Fruit fly (Drosophila melanogaster) whole organism, embryonic: Measurements from ENCODE around the gene CG2444.
A peak's percentile ranks its signal among the peaks of the same experiment; 100 is the strongest.

Experiments used
- Bdp1 ChIP-seq: fragments of 200-800 bp; sonication (Bioruptor generic); optimal IDR thresholded peaks from 3 replicates; lab custom pipeline; 2016; ENCODE audit warnings: missing biosample characterization, missing genetic modification characterization
- CG11504 ChIP-seq: fragments of 200-800 bp; sonication (Bioruptor generic); optimal IDR thresholded peaks from 3 replicates; lab custom pipeline; 2019; ENCODE audit warnings: missing biosample characterization, mild to moderate bottlenecking, missing genetic modification characterization, moderate library complexity
- CG1233 ChIP-seq: fragments of 200-800 bp; sonication (Bioruptor generic); optimal IDR thresholded peaks from 4 replicates; lab custom pipeline; 2018; ENCODE audit warnings: missing biosample characterization, mild to moderate bottlenecking, missing genetic modification characterization
- CG13296 ChIP-seq: fragments of 200-800 bp; sonication (Bioruptor generic); optimal IDR thresholded peaks from 3 replicates; lab custom pipeline; 2018; ENCODE audit warnings: missing biosample characterization, mild to moderate bottlenecking, missing genetic modification characterization
- CG13775 ChIP-seq: fragments of 200-800 bp; sonication (Bioruptor generic); optimal IDR thresholded peaks from 3 replicates; lab custom pipeline; 2017; ENCODE audit warnings: missing biosample characterization, mild to moderate bottlenecking, missing genetic modification characterization
- CG15011 ChIP-seq: fragments of 200-800 bp; sonication (Bioruptor generic); optimal IDR thresholded peaks from 3 replicates; lab custom pipeline; 2018; ENCODE audit warnings: missing biosample characterization, mild to moderate bottlenecking, missing genetic modification characterization
- CG1603 ChIP-seq: fragments of 200-800 bp; sonication (Bioruptor generic); optimal IDR thresholded peaks from 2 replicates; lab custom pipeline; 2019; ENCODE audit warnings: missing biosample characterization, mild to moderate bottlenecking, missing genetic modification characterization, moderate library complexity
- CG16815 ChIP-seq: fragments of 200-800 bp; sonication (Bioruptor generic); optimal IDR thresholded peaks from 3 replicates; lab custom pipeline; 2017; ENCODE audit warnings: missing biosample characterization, mild to moderate bottlenecking, missing genetic modification characterization
- CG17328 ChIP-seq: fragments of 200-800 bp; sonication (Bioruptor generic); IDR thresholded peaks from 2 replicates; pipeline ENCODE4 v1.3.6; 2022; ENCODE audit warnings: missing biosample characterization, missing genetic modification characterization
- CG17829 ChIP-seq: fragments of 200-800 bp; optimal IDR thresholded peaks from 2 replicates; lab custom pipeline; 2019; ENCODE audit warnings: missing biosample characterization, mild to moderate bottlenecking, missing genetic modification characterization, moderate library complexity
- CG18262 ChIP-seq: fragments of 200-800 bp; optimal IDR thresholded peaks from 3 replicates; lab custom pipeline; 2019; ENCODE audit warnings: missing biosample characterization, mild to moderate bottlenecking, missing genetic modification characterization, moderate library complexity
- CG2116 ChIP-seq: fragments of 200-800 bp; sonication (Bioruptor generic); optimal IDR thresholded peaks from 3 replicates; lab custom pipeline; 2018; ENCODE audit warnings: missing biosample characterization, mild to moderate bottlenecking, missing genetic modification characterization
- CG2120 ChIP-seq: fragments of 200-800 bp; sonication (Bioruptor generic); optimal IDR thresholded peaks from 3 replicates; lab custom pipeline; 2016; ENCODE audit warnings: missing biosample characterization, missing genetic modification characterization
- CG2712 ChIP-seq: fragments of 200-800 bp; optimal IDR thresholded peaks from 3 replicates; lab custom pipeline; 2019; ENCODE audit warnings: missing biosample characterization, mild to moderate bottlenecking, missing genetic modification characterization, moderate library complexity
- CG32767 ChIP-seq: fragments of 200-800 bp; sonication (Bioruptor generic); IDR thresholded peaks from 2 replicates; pipeline ENCODE4 v1.3.6; 2022; ENCODE audit warnings: missing biosample characterization, missing genetic modification characterization
- CG3407 ChIP-seq: fragments of 200-800 bp; sonication (Bioruptor generic); optimal IDR thresholded peaks from 2 replicates; lab custom pipeline; 2018; ENCODE audit warnings: missing biosample characterization, mild to moderate bottlenecking, missing genetic modification characterization
- CG3847 ChIP-seq: fragments of 200-800 bp; sonication (Bioruptor generic); IDR thresholded peaks from 2 replicates; pipeline ENCODE4 v1.3.6; 2022; ENCODE audit warnings: missing biosample characterization, missing genetic modification characterization
- CG4424 ChIP-seq: fragments of 200-800 bp; sonication (Bioruptor generic); optimal IDR thresholded peaks from 3 replicates; lab custom pipeline; 2016; ENCODE audit warnings: missing biosample characterization, missing genetic modification characterization
- CG6683 ChIP-seq: fragments of 200-800 bp; sonication (Bioruptor generic); optimal IDR thresholded peaks from 2 replicates; lab custom pipeline; 2017; ENCODE audit warnings: missing biosample characterization, mild to moderate bottlenecking, missing genetic modification characterization, missing genetic modification reagents
- CG6765 ChIP-seq: fragments of 200-800 bp; sonication (Bioruptor generic); optimal IDR thresholded peaks from 3 replicates; lab custom pipeline; 2017; ENCODE audit warnings: missing biosample characterization, mild to moderate bottlenecking, missing genetic modification characterization
- CG6813 ChIP-seq: fragments of 200-800 bp; sonication (Bioruptor generic); optimal IDR thresholded peaks from 2 replicates; lab custom pipeline; 2017; ENCODE audit warnings: missing biosample characterization, missing genetic modification characterization, mild to moderate bottlenecking, moderate library complexity, missing genetic modification reagents
- CG7372 ChIP-seq: fragments of 200-800 bp; sonication (Bioruptor generic); IDR thresholded peaks from 2 replicates; pipeline ENCODE4 v1.3.6; 2022; ENCODE audit warnings: missing biosample characterization, missing genetic modification characterization
- CG9797 ChIP-seq: fragments of 200-800 bp; sonication (Bioruptor generic); optimal IDR thresholded peaks from 3 replicates; lab custom pipeline; 2018; ENCODE audit warnings: missing biosample characterization, mild to moderate bottlenecking, missing genetic modification characterization
- Chrac-16 ChIP-seq: fragments of 200-800 bp; sonication (Bioruptor generic); optimal IDR thresholded peaks from 3 replicates; lab custom pipeline; 2016; ENCODE audit warnings: missing biosample characterization, missing genetic modification characterization
- D ChIP-seq, 2 experiments: fragments of 200-800 bp in 1 of 2; fragments of >200 bp in 1 of 2; sonication (Bioruptor generic) in 1 of 2; optimal IDR thresholded peaks; 2 replicates in 1 of 2; 3 replicates in 1 of 2; lab custom pipeline; 2017; ENCODE audit warnings: mild to moderate bottlenecking in 1 of 2, missing biosample characterization in 1 of 2, missing genetic modification characterization in 1 of 2, missing genetic modification reagents in 1 of 2
- ERR ChIP-seq: fragments of 200-800 bp; sonication (Bioruptor generic); optimal IDR thresholded peaks from 2 replicates; lab custom pipeline; 2016; ENCODE audit warnings: missing biosample characterization, missing genetic modification characterization
- Hmr ChIP-seq: fragments of 200-800 bp; sonication (Bioruptor generic); optimal IDR thresholded peaks from 3 replicates; lab custom pipeline; 2017; ENCODE audit warnings: mild to moderate bottlenecking, missing biosample characterization, missing genetic modification reagents, missing genetic modification characterization
- Mrtf ChIP-seq: fragments of 200-800 bp; sonication (Bioruptor generic); IDR thresholded peaks from 3 replicates; pipeline ENCODE4 v1.3.6; 2022; ENCODE audit warnings: missing biosample characterization, missing genetic modification characterization
- Optix ChIP-seq: fragments of 200-800 bp; sonication (Bioruptor generic); IDR thresholded peaks from 3 replicates; pipeline ENCODE4 v1.3.6; 2022; ENCODE audit warnings: missing biosample characterization, missing genetic modification characterization
- Scr ChIP-seq: fragments of 200-800 bp; sonication (Bioruptor generic); IDR thresholded peaks from 2 replicates; pipeline ENCODE4 v1.3.6; 2022; ENCODE audit warnings: missing biosample characterization, missing genetic modification characterization; ENCODE audit not compliant: partially characterized antibody
- Ssrp ChIP-seq: fragments of 200-800 bp; sonication (Bioruptor generic); optimal IDR thresholded peaks from 2 replicates; lab custom pipeline; 2018; ENCODE audit warnings: missing biosample characterization, mild to moderate bottlenecking, missing genetic modification characterization, moderate library complexity
- TFAM ChIP-seq: fragments of 200-800 bp; sonication (Bioruptor generic); optimal IDR thresholded peaks from 2 replicates; lab custom pipeline; 2017; ENCODE audit warnings: missing biosample characterization, missing genetic modification characterization, inconsistent platforms
- Taf1 ChIP-seq: fragments of 200-800 bp; sonication (Bioruptor generic); IDR thresholded peaks from 2 replicates; pipeline ENCODE4 v1.3.6; 2022; ENCODE audit warnings: missing biosample characterization, missing genetic modification characterization
- ara ChIP-seq: fragments of 200-800 bp; sonication (Bioruptor generic); IDR thresholded peaks from 2 replicates; pipeline ENCODE4 v1.3.6; 2022; ENCODE audit warnings: missing biosample characterization, missing genetic modification characterization
- bbx ChIP-seq: fragments of 200-800 bp; sonication (Bioruptor generic); IDR thresholded peaks from 2 replicates; pipeline ENCODE4 v1.3.6; 2022; ENCODE audit warnings: missing biosample characterization, missing genetic modification characterization; ENCODE audit not compliant: partially characterized antibody
- bigmax ChIP-seq: fragments of 200-800 bp; sonication (Bioruptor generic); optimal IDR thresholded peaks from 2 replicates; lab custom pipeline; 2018; ENCODE audit warnings: missing biosample characterization, mild to moderate bottlenecking, missing genetic modification characterization
- btn ChIP-seq: fragments of 200-800 bp; sonication (Bioruptor generic); optimal IDR thresholded peaks from 2 replicates; lab custom pipeline; 2016; ENCODE audit warnings: missing biosample characterization, missing genetic modification characterization
- crc ChIP-seq: fragments of 200-800 bp; sonication (Bioruptor generic); optimal IDR thresholded peaks from 2 replicates; lab custom pipeline; 2016; ENCODE audit warnings: missing biosample characterization, missing genetic modification characterization
- cwo ChIP-seq: fragments of 200-800 bp; sonication (Bioruptor generic); optimal IDR thresholded peaks from 3 replicates; lab custom pipeline; 2017; ENCODE audit warnings: missing biosample characterization, missing genetic modification characterization, mild to moderate bottlenecking, moderate library complexity, missing genetic modification reagents
- danr ChIP-seq: fragments of 200-800 bp; sonication (Bioruptor generic); IDR thresholded peaks from 2 replicates; pipeline ENCODE4 v1.3.6; 2022; ENCODE audit warnings: missing biosample characterization, missing genetic modification characterization
- disco-r ChIP-seq: fragments of 200-800 bp; sonication (Bioruptor generic); optimal IDR thresholded peaks from 2 replicates; lab custom pipeline; 2016; ENCODE audit warnings: missing biosample characterization, missing genetic modification characterization
- dmrt11E ChIP-seq: fragments of 200-800 bp; sonication (Bioruptor generic); optimal IDR thresholded peaks from 3 replicates; lab custom pipeline; 2018; ENCODE audit warnings: missing biosample characterization, mild to moderate bottlenecking, missing genetic modification characterization, moderate library complexity
- dmrt99B ChIP-seq: fragments of 200-800 bp; sonication (Bioruptor generic); optimal IDR thresholded peaks from 2 replicates; lab custom pipeline; 2018; ENCODE audit warnings: missing biosample characterization, mild to moderate bottlenecking, missing genetic modification characterization, moderate library complexity
- ewg ChIP-seq: fragments of 200-800 bp; sonication (Bioruptor generic); optimal IDR thresholded peaks from 3 replicates; lab custom pipeline; 2017; ENCODE audit warnings: mild to moderate bottlenecking, missing biosample characterization, missing genetic modification reagents, missing genetic modification characterization
- fu2 ChIP-seq: fragments of 200-800 bp; sonication (Bioruptor generic); optimal IDR thresholded peaks from 2 replicates; lab custom pipeline; 2016; ENCODE audit warnings: missing biosample characterization, missing genetic modification characterization
- grau ChIP-seq: fragments of 200-800 bp; optimal IDR thresholded peaks from 3 replicates; lab custom pipeline; 2019; ENCODE audit warnings: missing biosample characterization, mild to moderate bottlenecking, missing genetic modification characterization, moderate library complexity
- slou ChIP-seq: fragments of 200-800 bp; sonication (Bioruptor generic); optimal IDR thresholded peaks from 3 replicates; lab custom pipeline; 2016; ENCODE audit warnings: missing biosample characterization, missing genetic modification characterization
- wdn ChIP-seq: fragments of 200-800 bp; sonication (Bioruptor generic); IDR thresholded peaks from 2 replicates; pipeline ENCODE4 v1.3.6; 2022; ENCODE audit warnings: missing biosample characterization, missing genetic modification characterization
- zf30C ChIP-seq: fragments of 200-800 bp; sonication (Bioruptor generic); optimal IDR thresholded peaks from 3 replicates; lab custom pipeline; 2018; ENCODE audit warnings: missing biosample characterization, mild to moderate bottlenecking, missing genetic modification characterization
- zfh1 ChIP-seq: fragments of 200-800 bp; sonication (Bioruptor generic); IDR thresholded peaks from 3 replicates; pipeline ENCODE4 v1.3.6; 2022; ENCODE audit warnings: missing biosample characterization, missing genetic modification characterization

Gene CG2444

DNA sequence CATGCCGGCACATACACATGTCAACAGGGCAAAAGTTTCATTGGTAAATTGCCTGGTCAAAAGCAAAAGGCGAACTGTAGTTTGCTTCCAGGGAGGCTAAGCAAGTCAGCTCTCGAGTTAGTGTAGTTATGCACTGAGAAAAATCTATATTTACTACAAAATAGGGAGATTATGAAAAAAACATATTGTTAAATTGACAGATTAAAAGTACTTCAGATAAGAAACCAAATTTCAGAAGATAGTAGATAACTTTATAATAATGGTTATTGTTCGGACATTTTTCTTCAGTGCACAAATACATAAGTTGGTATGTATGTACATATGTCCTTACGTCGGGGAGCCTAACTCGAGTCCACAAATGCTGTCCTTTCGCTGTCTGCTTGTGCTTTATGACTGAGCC, 48.0 kb downstream of the CG2444 start (continued):
- TF ChIP-seq CG2116 (GFP tag; lab: Kevin White, UChicago) (no peak), bigmax (no peak), CG16815 (GFP tag; lab: Kevin White, UChicago) (peak; percentile 21), zfh1 (peak; percentile 54; the same call in 1 of the 3 replicates), Ssrp (peak; percentile 29), danr (GFP tag; lab: Robert Waterston, UW) (no peak), CG6813 (peak; percentile 43), cwo (GFP tag; lab: Kevin White, UChicago) (peak; percentile 55), CG1603 (peak; percentile 24), Scr (GFP tag; lab: Robert Waterston, UW) (no peak), Taf1 (GFP tag; lab: Robert Waterston, UW) (peak; percentile 25; the same call in 1 of the 2 replicates), CG1233 (GFP tag; lab: Kevin White, UChicago) (peak; percentile 42), CG9797 (GFP tag; lab: Kevin White, UChicago) (no peak), Optix (no peak), ewg (GFP tag; lab: Kevin White, UChicago) (peak; percentile 19), CG2120 (GFP tag; lab: Kevin White, UChicago) (peak; percentile 74), CG17829 (peak; percentile 54), disco-r (GFP tag; lab: Kevin White, UChicago) (peak; percentile 36), CG13296 (GFP tag; lab: Kevin White, UChicago) (peak; percentile 60), CG4424 (GFP tag; lab: Kevin White, UChicago) (peak; percentile 58), CG6683 (GFP tag; lab: Kevin White, UChicago) (peak; percentile 12), CG32767 (GFP tag; lab: Robert Waterston, UW) (0 out of 2 replicates have a peak, but pooled peaks have one; percentile 49), TFAM (no peak), CG6765 (peak; percentile 3), CG18262 (tag; lab: Kevin White, UChicago) (peak; percentile 64), btn (GFP tag; lab: Kevin White, UChicago) (no peak), D (optimal IDR thresholded peaks at IDR 0.05; lab: Kevin White, UChicago) (no peak), D (GFP tag; optimal IDR thresholded peaks at IDR 0.05; lab: Kevin White, UChicago) (peak; percentile 9), CG17328 (GFP tag; lab: Robert Waterston, UW) (peak; percentile 55), ERR (GFP tag; lab: Kevin White, UChicago) (no peak), CG7372 (GFP tag; lab: Robert Waterston, UW) (peak; percentile 31; the same call in 1 of the 2 replicates), CG15011 (GFP tag; lab: Kevin White, UChicago) (peak; percentile 14), Bdp1 (GFP tag; lab: Kevin White, UChicago) (no peak), wdn (no peak), dmrt11E (peak; percentile 60), Hmr (peak; percentile 75), CG11504 (tag; lab: Kevin White, UChicago) (peak; percentile 75), bbx (GFP tag; lab: Robert Waterston, UW) (no peak), dmrt99B (tag; lab: Kevin White, UChicago) (peak; percentile 78), zf30C (GFP tag; lab: Kevin White, UChicago) (peak; percentile 22), CG3407 (GFP tag; lab: Kevin White, UChicago) (peak; percentile 15), CG3847 (GFP tag; lab: Robert Waterston, UW) (0 out of 2 replicates have a peak, but pooled peaks have one; percentile 20), fu2 (GFP tag; lab: Kevin White, UChicago) (no peak), CG2712 (peak; percentile 65), crc (GFP tag; lab: Kevin White, UChicago) (no peak), slou (GFP tag; lab: Kevin White, UChicago) (peak; percentile 55), grau (tag; lab: Kevin White, UChicago) (peak; percentile 71), ara (GFP tag; lab: Robert Waterston, UW) (0 out of 2 replicates have a peak, but pooled peaks have one; percentile 27), Chrac-16 (peak; percentile 23), CG13775 (GFP tag; lab: Kevin White, UChicago) (peak; percentile 47), Mrtf (GFP tag; lab: Robert Waterston, UW) (peak; percentile 45; the same call in 1 of the 3 replicates)
